Worm (Caenorhabditis elegans) whole organism, L2 larva: ENCODE data around the gene pycr-4.

Experiments used
- R02D3.7 ChIP-seq: fragments of 150-350 bp; optimal IDR thresholded peaks from 2 replicates; lab custom pipeline; 2014; ENCODE audit warnings: missing biosample characterization, missing genetic modification characterization
- Y55F3AM.14 ChIP-seq: fragments of 200-800 bp; sonication (Bioruptor generic); optimal IDR thresholded peaks from 2 replicates; lab custom pipeline; 2018; ENCODE audit warnings: mild to moderate bottlenecking, missing genetic modification characterization, missing compliant biosample characterization
- elt-3 ChIP-seq: sonication (generic microtip); optimal IDR thresholded peaks from 2 replicates; lab custom pipeline; 2017; ENCODE audit warnings: missing biosample characterization, missing genetic modification characterization
- fos-1 ChIP-seq: fragments of 150-350 bp; optimal IDR thresholded peaks from 2 replicates; lab custom pipeline; 2014; ENCODE audit warnings: missing biosample characterization, missing genetic modification characterization
- lin-13 ChIP-seq: fragments of 150-350 bp; optimal IDR thresholded peaks from 2 replicates; lab custom pipeline; 2014; ENCODE audit warnings: missing biosample characterization, missing genetic modification reagents, missing genetic modification characterization
- nhr-129 ChIP-seq: fragments of 150-350 bp; optimal IDR thresholded peaks from 2 replicates; lab custom pipeline; 2014; ENCODE audit warnings: missing biosample characterization, missing genetic modification characterization
- nhr-237 ChIP-seq: fragments of 150-350 bp; optimal IDR thresholded peaks from 2 replicates; lab custom pipeline; 2014; ENCODE audit warnings: missing biosample characterization, missing genetic modification characterization
- nhr-25 ChIP-seq: fragments of 150-350 bp; sonication (generic microtip); optimal IDR thresholded peaks from 3 replicates; lab custom pipeline; 2014; ENCODE audit warnings: missing biosample characterization, missing genetic modification characterization
- nhr-77 ChIP-seq: fragments of 150-350 bp; optimal IDR thresholded peaks from 2 replicates; lab custom pipeline; 2014; ENCODE audit warnings: missing biosample characterization, missing genetic modification characterization
- skn-1 ChIP-seq: sonication (generic microtip); optimal IDR thresholded peaks from 2 replicates; lab custom pipeline; 2017; ENCODE audit warnings: missing biosample characterization, missing genetic modification characterization
- sma-3 ChIP-seq: sonication (generic microtip); optimal IDR thresholded peaks from 2 replicates; lab custom pipeline; 2016; ENCODE audit warnings: missing genetic modification reagents, missing genetic modification characterization, missing compliant biosample characterization
- unc-39 ChIP-seq: fragments of 150-350 bp; optimal IDR thresholded peaks from 2 replicates; lab custom pipeline; 2014; ENCODE audit warnings: missing biosample characterization, missing genetic modification characterization
- zag-1 ChIP-seq: fragments of 150-350 bp; optimal IDR thresholded peaks from 2 replicates; lab custom pipeline; 2014; ENCODE audit warnings: missing biosample characterization, missing genetic modification characterization

DNA sequence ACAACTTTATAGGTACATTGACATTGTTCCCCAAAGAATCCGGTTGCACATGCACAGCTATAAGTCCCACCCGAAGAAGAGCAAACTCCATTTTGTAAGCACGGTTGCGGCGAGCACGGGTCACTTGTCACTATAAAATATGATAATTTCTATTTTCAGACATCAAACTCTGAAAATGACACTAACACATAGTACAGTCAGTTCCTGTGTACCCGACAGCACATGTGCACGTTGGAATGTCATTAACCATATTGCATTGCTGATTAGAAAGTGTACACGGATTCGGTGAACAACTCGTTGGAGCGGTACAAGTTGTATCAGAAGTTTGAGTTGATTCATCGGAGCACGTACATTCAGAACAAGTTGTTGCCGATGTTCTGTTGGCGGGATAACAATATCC lies 20.1 kb upstream of the pycr-4 start:
- TF ChIP-seq fos-1 = peak; percentile 39
- TF ChIP-seq lin-13 (GFP tag; lab: Kevin White, UChicago) = no peak
- TF ChIP-seq nhr-77 (tag; lab: Kevin White, UChicago) = no peak
- TF ChIP-seq elt-3 (tag; lab: Kevin White, UChicago) = no peak
- TF ChIP-seq Y55F3AM.14 = no peak
- no peak for TF ChIP-seq nhr-129 (tag; lab: Kevin White, UChicago)
- TF ChIP-seq sma-3 (GFP tag; lab: Kevin White, UChicago) = no peak
- TF ChIP-seq nhr-237 (tag; lab: Kevin White, UChicago) = no peak
- TF ChIP-seq skn-1 (tag; lab: Kevin White, UChicago) = no peak
- TF ChIP-seq nhr-25 (tag; lab: Kevin White, UChicago) = no peak
- TF ChIP-seq zag-1 = no peak
- no peak for TF ChIP-seq R02D3.7 (tag; lab: Kevin White, UChicago)
- no peak for TF ChIP-seq unc-39 (tag; lab: Kevin White, UChicago)
